Worm (Caenorhabditis elegans) whole organism, mixed stage, embryonic: Measurements from ENCODE around the gene gst-6.
"Not testable (repeated sequence)": the region's sequence is repeated elsewhere in the genome, so short reads cannot be mapped to it uniquely, and the experiment has no call there.

Experiments used
- M03D4.4 ChIP-seq: sonication (generic microtip); optimal IDR thresholded peaks from 2 replicates; lab custom pipeline; 2017; ENCODE audit warnings: mild to moderate bottlenecking, missing genetic modification characterization, missing compliant biosample characterization
- blmp-1 ChIP-seq: fragments of 150-350 bp; optimal IDR thresholded peaks from 2 replicates; lab custom pipeline; 2014; ENCODE audit warnings: missing biosample characterization, missing genetic modification characterization
- ceh-39 ChIP-seq: fragments of 150-350 bp; optimal IDR thresholded peaks from 2 replicates; lab custom pipeline; 2014; ENCODE audit warnings: missing biosample characterization, missing genetic modification characterization
- ceh-43 ChIP-seq: fragments of 200-800 bp; sonication (Bioruptor generic); optimal IDR thresholded peaks from 2 replicates; lab custom pipeline; 2018; ENCODE audit warnings: mild to moderate bottlenecking, missing genetic modification characterization, moderate library complexity, missing compliant biosample characterization
- ces-1 ChIP-seq: fragments of 150-350 bp; optimal IDR thresholded peaks from 2 replicates; lab custom pipeline; 2014; ENCODE audit warnings: missing biosample characterization, missing genetic modification reagents, missing genetic modification characterization
- cnd-1 ChIP-seq: fragments of 200-800 bp; sonication (Bioruptor generic); optimal IDR thresholded peaks from 2 replicates; lab custom pipeline; 2018; ENCODE audit warnings: mild to moderate bottlenecking, missing genetic modification characterization, missing compliant biosample characterization
- drap-1 ChIP-seq: fragments of 200-800 bp; sonication (Bioruptor generic); optimal IDR thresholded peaks from 3 replicates; lab custom pipeline; 2018; ENCODE audit warnings: mild to moderate bottlenecking, missing genetic modification characterization, missing compliant biosample characterization
- elt-3 ChIP-seq: fragments of 150-350 bp; optimal IDR thresholded peaks from 2 replicates; lab custom pipeline; 2014; ENCODE audit warnings: missing biosample characterization, missing genetic modification characterization
- flh-1 ChIP-seq: fragments of 200-800 bp; sonication (Bioruptor generic); optimal IDR thresholded peaks from 2 replicates; lab custom pipeline; 2018; ENCODE audit warnings: mild to moderate bottlenecking, missing genetic modification characterization, moderate library complexity, missing compliant biosample characterization
- ham-2 ChIP-seq: fragments of 200-800 bp; sonication (Bioruptor generic); optimal IDR thresholded peaks from 2 replicates; lab custom pipeline; 2018; ENCODE audit warnings: mild to moderate bottlenecking, missing genetic modification characterization, missing compliant biosample characterization
- hlh-1 ChIP-seq: fragments of 150-350 bp; optimal IDR thresholded peaks from 2 replicates; lab custom pipeline; 2014; ENCODE audit warnings: missing biosample characterization, missing genetic modification reagents, missing genetic modification characterization
- lin-32 ChIP-seq: fragments of 200-800 bp; sonication (Bioruptor generic); optimal IDR thresholded peaks from 2 replicates; lab custom pipeline; 2018; ENCODE audit warnings: mild to moderate bottlenecking, missing genetic modification characterization, missing compliant biosample characterization
- mep-1 ChIP-seq: fragments of 150-350 bp; optimal IDR thresholded peaks from 2 replicates; lab custom pipeline; 2017; ENCODE audit warnings: missing biosample characterization, missing genetic modification reagents, missing genetic modification characterization, inconsistent platforms
- nhr-2 ChIP-seq: fragments of 150-350 bp; optimal IDR thresholded peaks from 2 replicates; lab custom pipeline; 2014; ENCODE audit warnings: missing biosample characterization, missing genetic modification characterization
- nhr-237 ChIP-seq: fragments of 150-350 bp; optimal IDR thresholded peaks from 2 replicates; lab custom pipeline; 2014; ENCODE audit warnings: missing biosample characterization, missing genetic modification characterization
- nhr-28 ChIP-seq: fragments of 150-350 bp; optimal IDR thresholded peaks from 2 replicates; lab custom pipeline; 2014; ENCODE audit warnings: missing biosample characterization, missing genetic modification characterization
- nhr-76 ChIP-seq: sonication (generic microtip); optimal IDR thresholded peaks from 2 replicates; lab custom pipeline; 2017; ENCODE audit warnings: missing biosample characterization, missing genetic modification characterization
- sem-2 ChIP-seq: fragments of 200-800 bp; sonication (Bioruptor generic); optimal IDR thresholded peaks from 2 replicates; lab custom pipeline; 2018; ENCODE audit warnings: mild to moderate bottlenecking, missing genetic modification characterization, missing compliant biosample characterization
- snpc-4 ChIP-seq: fragments of 150-350 bp; optimal IDR thresholded peaks from 2 replicates; lab custom pipeline; 2014; ENCODE audit warnings: missing biosample characterization, missing genetic modification characterization
- sptf-1 ChIP-seq: sonication (generic microtip); optimal IDR thresholded peaks from 2 replicates; lab custom pipeline; 2017; ENCODE audit warnings: mild to moderate bottlenecking, missing genetic modification characterization, moderate library complexity, missing compliant biosample characterization
- tbx-8 ChIP-seq: fragments of 200-800 bp; sonication (Bioruptor generic); optimal IDR thresholded peaks from 2 replicates; lab custom pipeline; 2018; ENCODE audit warnings: mild to moderate bottlenecking, missing genetic modification characterization, moderate library complexity, missing compliant biosample characterization
- unc-120 ChIP-seq: sonication (generic microtip); optimal IDR thresholded peaks from 2 replicates; lab custom pipeline; 2017; ENCODE audit warnings: missing genetic modification characterization, missing compliant biosample characterization; ENCODE audit not compliant: poor library complexity, severe bottlenecking
- unc-62 ChIP-seq: fragments of 150-350 bp; optimal IDR thresholded peaks from 2 replicates; lab custom pipeline; 2014; ENCODE audit warnings: missing biosample characterization, missing genetic modification reagents, missing genetic modification characterization
- zip-8 ChIP-seq: fragments of 150-350 bp; optimal IDR thresholded peaks from 2 replicates; lab custom pipeline; 2014; ENCODE audit warnings: missing biosample characterization, missing genetic modification characterization

Gene gst-6

DNA sequence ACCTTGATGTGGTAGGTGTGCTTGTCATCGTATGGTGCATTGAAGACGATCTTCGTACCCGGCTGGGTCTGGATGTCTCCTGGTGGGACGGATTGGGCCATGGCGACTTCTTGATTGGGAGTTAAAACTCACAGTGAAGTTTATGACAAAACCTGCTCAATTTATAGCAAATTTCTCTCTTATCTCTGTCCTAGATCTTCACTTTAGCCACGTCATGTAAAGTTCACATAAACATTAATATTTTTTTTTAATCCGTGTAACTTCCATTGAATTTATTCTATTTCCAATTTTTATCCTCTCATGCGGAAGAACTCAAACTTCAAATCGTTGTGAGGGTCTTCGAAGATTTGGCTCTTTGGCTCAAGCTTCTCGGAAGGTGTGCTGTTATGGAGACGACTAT lies 36.8 kb downstream of the gst-6 start, which contains the start of gene msp-31:
TSS of gene msp-31 (minus strand) at position 101 of the 400 bp plus-strand sequence.
- not testable (repeated sequence) for TF ChIP-seq unc-120; M03D4.4 (tag; lab: Kevin White, UChicago); lin-32 (GFP tag; lab: Kevin White, UChicago)

- no peak for TF ChIP-seq elt-3 (tag; lab: Kevin White, UChicago)
- TF ChIP-seq nhr-2 (tag; lab: Kevin White, UChicago), result peak; percentile 64
- TF ChIP-seq M03D4.4 (tag; lab: Kevin White, UChicago), result no peak
These were observed 38.9 kb downstream of the gst-6 start for ce11 chrII:4918501-4919021.

DNA sequence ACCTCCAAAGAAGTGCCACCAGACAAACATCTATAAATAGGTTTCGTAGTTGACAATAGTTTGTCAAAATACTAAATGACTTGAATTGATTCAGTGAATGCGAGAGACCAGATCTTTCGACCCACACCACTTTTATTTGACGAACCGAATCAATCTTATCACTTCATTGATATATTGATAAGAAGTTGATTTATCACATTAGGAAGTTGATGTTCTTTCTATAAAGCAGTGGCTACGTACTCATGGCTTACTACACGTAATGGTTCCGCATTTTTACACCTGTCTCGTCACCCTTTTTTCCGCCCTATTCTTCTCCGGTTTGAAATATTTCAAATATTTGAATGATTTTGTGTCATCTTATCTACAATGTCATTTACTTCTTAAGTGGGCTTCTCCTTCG lies 40.9 kb downstream of the gst-6 start:
- TF ChIP-seq nhr-2 (tag; lab: Kevin White, UChicago), result no peak
- TF ChIP-seq, all 35 proteins: peak for 0

ce11 chrII:4924729-4925128 lies 45.0 kb downstream of the gst-6 start:
- TF ChIP-seq nhr-28 (tag; lab: Kevin White, UChicago), result no peak
- no peak for TF ChIP-seq hlh-1 (tag; lab: Kevin White, UChicago)
- no peak for TF ChIP-seq lin-32 (GFP tag; lab: Kevin White, UChicago)
- TF ChIP-seq zip-8 (tag; lab: Kevin White, UChicago), result no peak
- no peak for TF ChIP-seq ham-2 (GFP tag; lab: Kevin White, UChicago)
- TF ChIP-seq snpc-4 (tag; lab: Kevin White, UChicago), result no peak
- no peak for TF ChIP-seq nhr-2 (tag; lab: Kevin White, UChicago)
- TF ChIP-seq cnd-1 (tag; lab: Kevin White, UChicago), result no peak
- no peak for TF ChIP-seq ceh-43
- no peak for TF ChIP-seq sem-2 (GFP tag; lab: Kevin White, UChicago)
- TF ChIP-seq ceh-39 (tag; lab: Kevin White, UChicago), result no peak
- TF ChIP-seq mep-1 (tag; lab: Kevin White, UChicago), result no peak
- no peak for TF ChIP-seq blmp-1

DNA sequence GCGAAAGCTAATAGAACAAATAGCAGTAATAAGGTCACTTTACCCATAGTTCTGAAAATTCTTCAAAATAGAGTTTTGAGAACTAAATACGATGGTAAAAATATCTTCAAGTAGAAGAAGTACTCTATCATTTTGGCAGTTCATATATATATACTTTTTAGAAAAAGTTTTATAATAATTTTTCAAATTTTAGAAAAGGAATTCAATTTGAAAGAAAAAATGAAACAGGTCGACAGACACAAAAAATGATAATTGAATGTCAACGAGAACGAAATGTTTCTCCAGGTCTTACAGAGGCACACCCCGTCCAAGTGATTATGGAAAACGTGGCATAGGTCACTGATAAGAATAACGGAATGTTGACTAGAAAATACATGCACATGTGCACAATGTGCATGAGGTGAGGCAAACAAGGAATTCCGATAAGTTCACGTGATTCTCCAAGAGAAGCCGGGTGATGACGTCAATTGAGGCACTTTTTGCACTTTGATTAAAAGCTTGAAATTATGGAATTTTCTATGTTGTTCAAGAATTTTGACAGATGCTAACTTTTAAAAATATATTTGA lies 45.6 kb downstream of the gst-6 start, which contains the start of gene aagr-2:
TSS of gene aagr-2 (minus strand) at position 51 of the 567 bp plus-strand sequence.
- no peak for TF ChIP-seq nhr-76 (tag; lab: Kevin White, UChicago)
- no peak for TF ChIP-seq ham-2 (GFP tag; lab: Kevin White, UChicago)
- no peak for TF ChIP-seq blmp-1
- no peak for TF ChIP-seq tbx-8 (GFP tag; lab: Kevin White, UChicago)
- no peak for TF ChIP-seq lin-32 (GFP tag; lab: Kevin White, UChicago)
- TF ChIP-seq ces-1, result no peak
- no peak for TF ChIP-seq nhr-237 (tag; lab: Kevin White, UChicago)
- TF ChIP-seq sptf-1 (tag; lab: Kevin White, UChicago), result no peak
- no peak for TF ChIP-seq unc-120
- TF ChIP-seq nhr-28 (tag; lab: Kevin White, UChicago), result no peak
- no peak for TF ChIP-seq flh-1 (GFP tag; lab: Kevin White, UChicago)
- TF ChIP-seq drap-1, result no peak
- no peak for TF ChIP-seq unc-62 (GFP tag; lab: Kevin White, UChicago)
